Worm (Caenorhabditis elegans) whole organism, L4 larva: Measurements from ENCODE around the gene C16C8.25.

ENCODE experiments used
- egl-27 ChIP-seq: sonication (generic microtip); optimal IDR thresholded peaks from 3 replicates; lab custom pipeline; 2017; ENCODE audit warnings: missing biosample characterization, missing genetic modification reagents, missing genetic modification characterization
- mxl-2 ChIP-seq: fragments of 200-800 bp; sonication (Bioruptor generic); conservative IDR thresholded peaks from 2 replicates; pipeline ENCODE4 v1.3.6; 2022; ENCODE audit warnings: missing genetic modification reagents, missing genetic modification characterization, missing compliant biosample characterization
- pqm-1 ChIP-seq: sonication (generic microtip); optimal IDR thresholded peaks from 2 replicates; lab custom pipeline; 2017; ENCODE audit warnings: missing biosample characterization, missing genetic modification characterization
- snpc-4 ChIP-seq: fragments of 150-350 bp; optimal IDR thresholded peaks from 2 replicates; lab custom pipeline; 2014; ENCODE audit warnings: missing biosample characterization, missing genetic modification characterization

- TF ChIP-seq mxl-2 (no peak), egl-27 (no peak), pqm-1 (tag; lab: Kevin White, UChicago) (no peak), snpc-4 (no peak)
These were observed 3.4 kb downstream of the C16C8.25 start, which contains the start of gene C16C8.12 for ce11 chrII:3452421-3452820.
